Worm (Caenorhabditis elegans): ENCODE measurements around the gene txt-19.

ce11 chrIV:12855248-12855647 lies 9.5 kb downstream of the txt-19 start, which contains the start of gene nstp-5:
- TF ChIP-seq drap-1 (GFP tag; optimal IDR thresholded peaks at IDR 0.05) (no peak), ces-1 (GFP tag; optimal IDR thresholded peaks at IDR 0.05) (no peak), nhr-12 (tag; optimal IDR thresholded peaks at IDR 0.05) (no peak), nhr-76 (tag; optimal IDR thresholded peaks at IDR 0.05) (no peak), unc-120 (tag; optimal IDR thresholded peaks at IDR 0.05; ENCODE audit: poor library complexity, severe bottlenecking) (no peak), unc-39 (tag; optimal IDR thresholded peaks at IDR 0.05) (no peak)
